Worm (Caenorhabditis elegans): ENCODE measurements around the gene srw-4.

srw-4 gene

ce11 chrV:2927553-2927952 is 39.0 kb upstream of the srw-4 start, which contains the start of gene C31B8.12:
TSS of gene C31B8.12 (minus strand) at chrV:2927653.
- TF ChIP-seq ceh-22 (tag; optimal IDR thresholded peaks at IDR 0.05) (no peak), hlh-13 (GFP tag; optimal IDR thresholded peaks at IDR 0.05) (no peak)

- no peak for TF ChIP-seq Y22D7AL.16 (tag; optimal IDR thresholded peaks at IDR 0.05)
- no peak for TF ChIP-seq hlh-8 (tag; optimal IDR thresholded peaks at IDR 0.05)
- TF ChIP-seq elt-2 (tag; optimal IDR thresholded peaks at IDR 0.05) = no peak
- no peak for TF ChIP-seq zip-5 (tag; optimal IDR thresholded peaks at IDR 0.05)
- no peak for TF ChIP-seq ceh-31 (tag; optimal IDR thresholded peaks at IDR 0.05)
- no peak for TF ChIP-seq mec-3 (tag; optimal IDR thresholded peaks at IDR 0.05; ENCODE audit: borderline replicate concordance)
- no peak for TF ChIP-seq npax-4 (tag; optimal IDR thresholded peaks at IDR 0.05)
- no peak for TF ChIP-seq nhr-11 (tag; optimal IDR thresholded peaks at IDR 0.05)
- no peak for TF ChIP-seq unc-86 (tag; optimal IDR thresholded peaks at IDR 0.05)
- TF ChIP-seq tbx-2 (tag; optimal IDR thresholded peaks at IDR 0.05) = no peak
- no peak for TF ChIP-seq nhr-232 (tag; optimal IDR thresholded peaks at IDR 0.05)
- no peak for TF ChIP-seq ceh-18 (tag; optimal IDR thresholded peaks at IDR 0.05)
These were observed 34.0 kb upstream of the srw-4 start, which contains the start of gene srh-38 for ce11 chrV:2922594-2922993. TSS of gene srh-38 (minus strand) at chrV:2922694.

- TF ChIP-seq ceh-31 (tag; optimal IDR thresholded peaks at IDR 0.05) (no peak), lin-11 (tag; optimal IDR thresholded peaks at IDR 0.05) (no peak), lim-6 (tag; optimal IDR thresholded peaks at IDR 0.05) (no peak), F13H6.1 (tag; optimal IDR thresholded peaks at IDR 0.05) (no peak), unc-55 (GFP tag; optimal IDR thresholded peaks at IDR 0.05) (no peak), sox-2 (GFP tag; IDR thresholded peaks at IDR 0.05) (no peak), ahr-1 (tag; optimal IDR thresholded peaks at IDR 0.05) (no peak), ceh-30 (tag; optimal IDR thresholded peaks at IDR 0.05) (no peak)
These were observed 31.5 kb upstream of the srw-4 start for ce11 chrV:2920125-2920524.

- TF ChIP-seq ceh-19 (GFP tag; optimal IDR thresholded peaks at IDR 0.05) = no peak
- no peak for TF ChIP-seq ceh-9 (tag; optimal IDR thresholded peaks at IDR 0.05)
- TF ChIP-seq hlh-15 (tag; optimal IDR thresholded peaks at IDR 0.05) = no peak
- TF ChIP-seq gmeb-2 (tag; optimal IDR thresholded peaks at IDR 0.05) = no peak
- TF ChIP-seq eyg-1 (tag; optimal IDR thresholded peaks at IDR 0.05) = no peak
- TF ChIP-seq C08G9.2 (tag; optimal IDR thresholded peaks at IDR 0.05) = no peak
- no peak for TF ChIP-seq ceh-31 (tag; optimal IDR thresholded peaks at IDR 0.05)
- TF ChIP-seq pat-9 (tag; optimal IDR thresholded peaks at IDR 0.05) = no peak
- TF ChIP-seq elt-2 (tag; optimal IDR thresholded peaks at IDR 0.05) = no peak
- TF ChIP-seq lim-6 (tag; optimal IDR thresholded peaks at IDR 0.05) = no peak
- TF ChIP-seq ref-2 (tag; optimal IDR thresholded peaks at IDR 0.05) = no peak
- no peak for TF ChIP-seq nhr-11 (tag; optimal IDR thresholded peaks at IDR 0.05)
- TF ChIP-seq ceh-18 (tag; optimal IDR thresholded peaks at IDR 0.05) = no peak
- no peak for TF ChIP-seq unc-3 (GFP tag; conservative IDR thresholded peaks at IDR 0.05)
- TF ChIP-seq unc-3 (tag; optimal IDR thresholded peaks at IDR 0.05) = no peak
These were observed 25.4 kb upstream of the srw-4 start, which contains the start of gene srh-146 for ce11 chrV:2913948-2914347. TSS of gene srh-146 (plus strand) at chrV:2914248.

- TF ChIP-seq F13H6.1 (tag; optimal IDR thresholded peaks at IDR 0.05) (no peak), ceh-18 (tag; optimal IDR thresholded peaks at IDR 0.05) (no peak), fax-1 (tag; optimal IDR thresholded peaks at IDR 0.05) (no peak)
These were observed 24.3 kb upstream of the srw-4 start, which contains the start of gene C31B8.9 for ce11 chrV:2912901-2913300. TSS of gene C31B8.9 (minus strand) at chrV:2913001.

- no peak for TF ChIP-seq pqm-1 (tag; optimal IDR thresholded peaks at IDR 0.05)
- TF ChIP-seq ceh-14 (tag; optimal IDR thresholded peaks at IDR 0.05) = no peak
These were observed 20.9 kb upstream of the srw-4 start, which contains the start of gene zmp-3 for ce11 chrV:2909525-2909924. TSS of gene zmp-3 (minus strand) at chrV:2909625.
